Fruit fly (Drosophila melanogaster) whole organism, embryonic: ENCODE measurements around the gene NELF-B.
A peak's percentile ranks its signal among the peaks of the same experiment; 100 is the strongest.

Experiments used
- CG11093 ChIP-seq: fragments of 200-800 bp; sonication (Bioruptor generic); IDR thresholded peaks from 3 replicates; pipeline ENCODE4 v1.3.6; 2022; ENCODE audit warnings: missing biosample characterization, missing genetic modification characterization
- CG11504 ChIP-seq: fragments of 200-800 bp; sonication (Bioruptor generic); optimal IDR thresholded peaks from 3 replicates; lab custom pipeline; 2019; ENCODE audit warnings: missing biosample characterization, mild to moderate bottlenecking, missing genetic modification characterization, moderate library complexity
- CG12219 ChIP-seq: fragments of 200-800 bp; sonication (Bioruptor generic); optimal IDR thresholded peaks from 3 replicates; lab custom pipeline; 2018; ENCODE audit warnings: missing biosample characterization, mild to moderate bottlenecking, missing genetic modification characterization
- CG13287 ChIP-seq: fragments of 200-800 bp; sonication (Bioruptor generic); IDR thresholded peaks from 2 replicates; pipeline ENCODE4 v1.3.6; 2022; ENCODE audit warnings: missing biosample characterization, missing genetic modification characterization; ENCODE audit not compliant: partially characterized antibody
- CG1602 ChIP-seq: fragments of 200-800 bp; sonication (Bioruptor generic); optimal IDR thresholded peaks from 3 replicates; lab custom pipeline; 2016; ENCODE audit warnings: missing biosample characterization, missing genetic modification characterization
- CG16779 ChIP-seq: fragments of 200-800 bp; sonication (Bioruptor generic); IDR thresholded peaks from 2 replicates; pipeline ENCODE4 v1.3.6; 2022; ENCODE audit warnings: missing biosample characterization, missing genetic modification characterization
- CG17359 ChIP-seq: fragments of 200-800 bp; sonication (Bioruptor generic); optimal IDR thresholded peaks from 3 replicates; lab custom pipeline; 2018; ENCODE audit warnings: missing biosample characterization, mild to moderate bottlenecking, missing genetic modification characterization, moderate library complexity
- CG17612 ChIP-seq: fragments of 200-800 bp; sonication (Bioruptor generic); IDR thresholded peaks from 2 replicates; pipeline ENCODE4 v1.3.6; 2022; ENCODE audit warnings: missing biosample characterization, missing genetic modification characterization
- CG18011 ChIP-seq: fragments of 200-800 bp; sonication (Bioruptor generic); optimal IDR thresholded peaks from 2 replicates; lab custom pipeline; 2017; ENCODE audit warnings: missing biosample characterization, missing genetic modification characterization, mild to moderate bottlenecking, moderate library complexity, missing genotype
- CG1832 ChIP-seq: fragments of 200-800 bp; sonication (Bioruptor generic); optimal IDR thresholded peaks from 2 replicates; lab custom pipeline; 2017; ENCODE audit warnings: missing biosample characterization, mild to moderate bottlenecking, missing genetic modification characterization, inconsistent platforms
- CG32772 ChIP-seq: fragments of 200-800 bp; sonication (Bioruptor generic); IDR thresholded peaks from 2 replicates; pipeline ENCODE4 v1.3.6; 2022; ENCODE audit warnings: missing biosample characterization, missing genetic modification characterization
- CG3281 ChIP-seq: fragments of 200-800 bp; sonication (Bioruptor generic); optimal IDR thresholded peaks from 3 replicates; lab custom pipeline; 2017; ENCODE audit warnings: missing biosample characterization, mild to moderate bottlenecking, missing genetic modification characterization
- CG33557 ChIP-seq: fragments of 200-800 bp; sonication (Bioruptor generic); optimal IDR thresholded peaks from 2 replicates; lab custom pipeline; 2019; ENCODE audit warnings: missing biosample characterization, mild to moderate bottlenecking, missing genetic modification characterization, moderate library complexity
- CG34376 ChIP-seq: fragments of 200-800 bp; sonication (Bioruptor generic); optimal IDR thresholded peaks from 2 replicates; lab custom pipeline; 2018; ENCODE audit warnings: missing biosample characterization, mild to moderate bottlenecking, missing genetic modification characterization
- CG4328 ChIP-seq: fragments of 200-800 bp; sonication (Bioruptor generic); optimal IDR thresholded peaks from 3 replicates; lab custom pipeline; 2017; ENCODE audit warnings: missing biosample characterization, missing genetic modification reagents, missing genetic modification characterization
- CG4617 ChIP-seq: fragments of 200-800 bp; sonication (Bioruptor generic); optimal IDR thresholded peaks from 3 replicates; lab custom pipeline; 2016; ENCODE audit warnings: missing biosample characterization, missing genetic modification characterization, borderline replicate concordance
- CG4854 ChIP-seq: fragments of 200-800 bp; sonication (Bioruptor generic); optimal IDR thresholded peaks from 2 replicates; lab custom pipeline; 2016; ENCODE audit warnings: missing biosample characterization, missing genetic modification characterization, inconsistent platforms
- CG6683 ChIP-seq: fragments of 200-800 bp; sonication (Bioruptor generic); optimal IDR thresholded peaks from 2 replicates; lab custom pipeline; 2017; ENCODE audit warnings: missing biosample characterization, mild to moderate bottlenecking, missing genetic modification characterization, missing genetic modification reagents
- CG7372 ChIP-seq: fragments of 200-800 bp; sonication (Bioruptor generic); IDR thresholded peaks from 2 replicates; pipeline ENCODE4 v1.3.6; 2022; ENCODE audit warnings: missing biosample characterization, missing genetic modification characterization
- CG8089 ChIP-seq: fragments of 200-800 bp; sonication (Bioruptor generic); optimal IDR thresholded peaks from 3 replicates; lab custom pipeline; 2016; ENCODE audit warnings: missing biosample characterization, missing genetic modification characterization
- CG8281 ChIP-seq: fragments of 200-800 bp; sonication (Bioruptor generic); optimal IDR thresholded peaks from 2 replicates; lab custom pipeline; 2018; ENCODE audit warnings: missing biosample characterization, mild to moderate bottlenecking, missing genetic modification characterization, moderate library complexity
- CG8765 ChIP-seq: fragments of 200-800 bp; sonication (Bioruptor generic); IDR thresholded peaks from 2 replicates; pipeline ENCODE4 v1.3.6; 2022; ENCODE audit warnings: missing biosample characterization, missing genetic modification characterization
- CHES-1-like ChIP-seq: fragments of 200-800 bp; sonication (Bioruptor generic); optimal IDR thresholded peaks from 2 replicates; lab custom pipeline; 2016; ENCODE audit warnings: missing biosample characterization, missing genetic modification characterization
- CrebB ChIP-seq: fragments of 200-800 bp; sonication (Bioruptor generic); optimal IDR thresholded peaks from 3 replicates; lab custom pipeline; 2018; ENCODE audit warnings: missing biosample characterization, mild to moderate bottlenecking, missing genetic modification characterization
- Dfd ChIP-seq, 2 experiments: fragments of >200 bp; optimal IDR thresholded peaks; 2 replicates each; lab custom pipeline; 2017; ENCODE audit warnings: missing biosample characterization in 2 of 2, missing genetic modification characterization in 2 of 2
- Gsc ChIP-seq: fragments of 200-800 bp; sonication (Bioruptor generic); IDR thresholded peaks from 2 replicates; pipeline ENCODE4 v1.3.6; 2022; ENCODE audit warnings: missing biosample characterization, missing genetic modification characterization
- HLH54F ChIP-seq: fragments of 200-800 bp; sonication (Bioruptor generic); optimal IDR thresholded peaks from 3 replicates; lab custom pipeline; 2016; ENCODE audit warnings: missing biosample characterization, missing genetic modification characterization
- Hr78 ChIP-seq, 2 experiments: fragments of 200-800 bp in 1 of 2; fragments of >200 bp in 1 of 2; sonication (Bioruptor generic) in 1 of 2; optimal IDR thresholded peaks; 2 replicates each; lab custom pipeline; 2017 to 2019; ENCODE audit warnings: missing biosample characterization in 2 of 2, missing genetic modification characterization in 2 of 2, mild to moderate bottlenecking in 1 of 2, moderate library complexity in 1 of 2
- Meics ChIP-seq: fragments of 200-800 bp; sonication (Bioruptor generic); optimal IDR thresholded peaks from 2 replicates; lab custom pipeline; 2017; ENCODE audit warnings: missing biosample characterization, mild to moderate bottlenecking, missing genetic modification characterization
- Oli ChIP-seq: fragments of 200-800 bp; sonication (Bioruptor generic); optimal IDR thresholded peaks from 2 replicates; lab custom pipeline; 2018; ENCODE audit warnings: missing biosample characterization, mild to moderate bottlenecking, missing genetic modification characterization, moderate library complexity
- Sry-β ChIP-seq: fragments of 200-800 bp; sonication (Bioruptor generic); optimal IDR thresholded peaks from 2 replicates; lab custom pipeline; 2018; ENCODE audit warnings: missing biosample characterization, mild to moderate bottlenecking, missing genetic modification characterization, moderate library complexity
- aop ChIP-seq: fragments of 200-800 bp; sonication (Bioruptor generic); IDR thresholded peaks from 2 replicates; pipeline ENCODE4 v1.3.6; 2022; ENCODE audit warnings: missing biosample characterization, missing genetic modification characterization
- chm ChIP-seq: fragments of 200-800 bp; sonication (Bioruptor generic); IDR thresholded peaks from 2 replicates; pipeline ENCODE4 v1.3.6; 2022; ENCODE audit warnings: missing biosample characterization, missing genetic modification characterization
- ci ChIP-seq: fragments of 200-800 bp; sonication (Bioruptor generic); IDR thresholded peaks from 3 replicates; pipeline ENCODE4 v1.3.6; 2022; ENCODE audit warnings: missing biosample characterization, missing genetic modification characterization
- dan ChIP-seq: fragments of 200-800 bp; sonication (Bioruptor generic); IDR thresholded peaks from 2 replicates; pipeline ENCODE4 v1.3.6; 2022; ENCODE audit warnings: missing biosample characterization, missing genetic modification characterization
- dmrt11E ChIP-seq: fragments of 200-800 bp; sonication (Bioruptor generic); optimal IDR thresholded peaks from 3 replicates; lab custom pipeline; 2018; ENCODE audit warnings: missing biosample characterization, mild to moderate bottlenecking, missing genetic modification characterization, moderate library complexity
- ems ChIP-seq: fragments of 200-800 bp; sonication (Bioruptor generic); optimal IDR thresholded peaks from 3 replicates; lab custom pipeline; 2016; ENCODE audit warnings: missing biosample characterization, missing genetic modification characterization
- nerfin-1 ChIP-seq: fragments of 200-800 bp; sonication (Bioruptor generic); optimal IDR thresholded peaks from 3 replicates; lab custom pipeline; 2019; ENCODE audit warnings: missing biosample characterization, mild to moderate bottlenecking, missing genetic modification characterization, moderate library complexity
- nmo ChIP-seq: fragments of 200-800 bp; sonication (Bioruptor generic); optimal IDR thresholded peaks from 2 replicates; lab custom pipeline; 2018; ENCODE audit warnings: missing biosample characterization, mild to moderate bottlenecking, missing genetic modification characterization, moderate library complexity
- pho ChIP-seq: fragments of 200-800 bp; sonication (Bioruptor generic); optimal IDR thresholded peaks from 2 replicates; lab custom pipeline; 2016; ENCODE audit warnings: missing biosample characterization, missing genetic modification characterization
- psq ChIP-seq: fragments of 200-800 bp; sonication (Bioruptor generic); optimal IDR thresholded peaks from 2 replicates; lab custom pipeline; 2017; ENCODE audit warnings: missing biosample characterization, missing genetic modification characterization
- row ChIP-seq: fragments of 200-800 bp; sonication (Bioruptor generic); IDR thresholded peaks from 3 replicates; pipeline ENCODE4 v1.3.6; 2022; ENCODE audit warnings: missing biosample characterization, missing genetic modification characterization
- sc ChIP-seq, 3 experiments: fragments of >200 bp in 2 of 3; fragments of 200-800 bp in 1 of 3; sonication (Bioruptor generic) in 1 of 3; optimal IDR thresholded peaks; 2 replicates in 2 of 3; 3 replicates in 1 of 3; lab custom pipeline; 2017; ENCODE audit warnings: mild to moderate bottlenecking in 1 of 3, missing biosample characterization in 1 of 3, missing genetic modification characterization in 1 of 3, missing genetic modification reagents in 1 of 3
- tio ChIP-seq: fragments of 200-800 bp; sonication (Bioruptor generic); optimal IDR thresholded peaks from 2 replicates; lab custom pipeline; 2017; ENCODE audit warnings: missing biosample characterization, missing genetic modification characterization, inconsistent platforms
- twi ChIP-seq: fragments of 200-800 bp; optimal IDR thresholded peaks from 2 replicates; lab custom pipeline; 2019; ENCODE audit warnings: missing biosample characterization, mild to moderate bottlenecking, missing genetic modification characterization, moderate library complexity
- usp ChIP-seq: fragments of >200 bp; optimal IDR thresholded peaks from 2 replicates; lab custom pipeline; 2017; ENCODE audit warnings: missing biosample characterization, missing genetic modification characterization

The NELF-B gene

dm6 chrX:7678824-7679223 lies 49.3 kb downstream of the NELF-B start (continued):
- TF ChIP-seq CG11504 (tag; lab: Kevin White, UChicago), result no peak
- TF ChIP-seq CG4854 (GFP tag; lab: Kevin White, UChicago), result no peak
- TF ChIP-seq chm (GFP tag; lab: Robert Waterston, UW), result no peak
- no peak for TF ChIP-seq ems (GFP tag; lab: Kevin White, UChicago)
- TF ChIP-seq nmo (GFP tag; lab: Kevin White, UChicago), result no peak
- no peak for TF ChIP-seq CG33557
- no peak for TF ChIP-seq Meics (GFP tag; lab: Kevin White, UChicago)
- no peak for TF ChIP-seq aop
- TF ChIP-seq CHES-1-like (GFP tag; lab: Kevin White, UChicago), result no peak
- TF ChIP-seq twi, result no peak
- no peak for TF ChIP-seq Hr78 (GFP tag; optimal IDR thresholded peaks at IDR 0.05; lab: Kevin White, UChicago)
- TF ChIP-seq CG16779 (GFP tag; lab: Robert Waterston, UW), result no peak
- no peak for TF ChIP-seq HLH54F (GFP tag; lab: Kevin White, UChicago)
- TF ChIP-seq CG34376 (GFP tag; lab: Kevin White, UChicago), result no peak
- no peak for TF ChIP-seq pho (GFP tag; lab: Kevin White, UChicago)
- no peak for TF ChIP-seq CG17359 (tag; lab: Kevin White, UChicago)
- TF ChIP-seq sc (optimal IDR thresholded peaks at IDR 0.05; lab: Kevin White, UChicago), result no peak
- TF ChIP-seq sc (GFP tag; optimal IDR thresholded peaks at IDR 0.05; lab: Kevin White, UChicago), result no peak
- TF ChIP-seq CG6683, result no peak
- no peak for TF ChIP-seq row (GFP tag; lab: Robert Waterston, UW)
- no peak for TF ChIP-seq CG1602
- no peak for TF ChIP-seq dmrt11E (tag; lab: Kevin White, UChicago)
- no peak for TF ChIP-seq CG4617 (GFP tag; lab: Kevin White, UChicago)
- TF ChIP-seq CrebB (tag; lab: Kevin White, UChicago), result no peak
- no peak for TF ChIP-seq psq (GFP tag; lab: Kevin White, UChicago)
- TF ChIP-seq CG8281 (tag; lab: Kevin White, UChicago), result no peak
- TF ChIP-seq CG1832 (GFP tag; lab: Kevin White, UChicago), result no peak
- TF ChIP-seq Sry-β (GFP tag; lab: Kevin White, UChicago), result no peak
- no peak for TF ChIP-seq CG3281
- peak; percentile 41; the same call in 1 of the 2 replicates for TF ChIP-seq CG13287
- no peak for TF ChIP-seq nerfin-1 (tag; lab: Kevin White, UChicago)
- TF ChIP-seq CG17612 (GFP tag; lab: Robert Waterston, UW), result no peak
- TF ChIP-seq CG11093 (GFP tag; lab: Robert Waterston, UW), result no peak
- TF ChIP-seq CG8765 (GFP tag; lab: Robert Waterston, UW), result no peak
- no peak for TF ChIP-seq usp (GFP tag; lab: Kevin White, UChicago)
- TF ChIP-seq CG4328, result no peak
- no peak for TF ChIP-seq tio
- TF ChIP-seq dan (GFP tag; lab: Robert Waterston, UW), result no peak
- TF ChIP-seq CG18011 (GFP tag; lab: Kevin White, UChicago), result peak; percentile 97
- TF ChIP-seq CG32772, result no peak
- no peak for TF ChIP-seq CG12219 (GFP tag; lab: Kevin White, UChicago)
- TF ChIP-seq CG7372 (GFP tag; lab: Robert Waterston, UW), result no peak
- TF ChIP-seq Dfd (GFP tag; optimal IDR thresholded peaks at IDR 0.05; lab: Kevin White, UChicago), result no peak
- TF ChIP-seq CG8089 (GFP tag; lab: Kevin White, UChicago), result no peak
- TF ChIP-seq ci, result no peak
- no peak for TF ChIP-seq Oli
- TF ChIP-seq Gsc (GFP tag; lab: Robert Waterston, UW), result no peak
